Worm (Caenorhabditis elegans): ENCODE results near the gene srg-47.

- no peak for TF ChIP-seq nhr-76 (tag; optimal IDR thresholded peaks at IDR 0.05)
- no peak for TF ChIP-seq ceh-82 (tag; optimal IDR thresholded peaks at IDR 0.05)
- TF ChIP-seq pqm-1 (tag; optimal IDR thresholded peaks at IDR 0.05): no peak
- no peak for TF ChIP-seq elt-1 (tag; optimal IDR thresholded peaks at IDR 0.05)
- TF ChIP-seq nhr-28 (tag; optimal IDR thresholded peaks at IDR 0.05): no peak
- TF ChIP-seq egl-5 (tag; optimal IDR thresholded peaks at IDR 0.05): no peak
- no peak for TF ChIP-seq elt-2 (tag; optimal IDR thresholded peaks at IDR 0.05)
- no peak for TF ChIP-seq snpc-4 (tag; optimal IDR thresholded peaks at IDR 0.05)
- no peak for TF ChIP-seq ztf-11 (tag; optimal IDR thresholded peaks at IDR 0.05)
- no peak for TF ChIP-seq mdl-1 (tag; optimal IDR thresholded peaks at IDR 0.05)
- TF ChIP-seq mml-1 (tag; optimal IDR thresholded peaks at IDR 0.05): no peak
- no peak for TF ChIP-seq ztf-4 (tag; optimal IDR thresholded peaks at IDR 0.05)
- TF ChIP-seq ama-1 (optimal IDR thresholded peaks at IDR 0.05): no peak
Observed at ce11 chrV:14532374-14532773, 23.7 kb downstream of the srg-47 start.

All from whole organism, L3 larva.